Fruit fly (Drosophila melanogaster) whole organism, embryonic: ENCODE measurements around the gene scyl.

ENCODE experiments used
- Atf-2 ChIP-seq: fragments of 200-800 bp; sonication (Bioruptor generic); optimal IDR thresholded peaks from 2 replicates; lab custom pipeline; 2016; ENCODE audit warnings: missing biosample characterization, missing genetic modification characterization
- Atf3 ChIP-seq: fragments of 200-800 bp; sonication (Bioruptor generic); optimal IDR thresholded peaks from 3 replicates; lab custom pipeline; 2016; ENCODE audit warnings: missing biosample characterization, missing genetic modification characterization
- B-H1 ChIP-seq: fragments of 200-800 bp; sonication (Bioruptor generic); IDR thresholded peaks from 3 replicates; pipeline ENCODE4 v1.3.6; 2022; ENCODE audit warnings: missing biosample characterization, missing genetic modification characterization
- CG10366 ChIP-seq: fragments of 200-800 bp; sonication (Bioruptor generic); IDR thresholded peaks from 2 replicates; pipeline ENCODE4 v1.3.6; 2022; ENCODE audit warnings: missing biosample characterization, missing genetic modification characterization
- CG10462 ChIP-seq: fragments of 200-800 bp; sonication (Bioruptor generic); optimal IDR thresholded peaks from 2 replicates; lab custom pipeline; 2016; ENCODE audit warnings: missing biosample characterization, missing genetic modification characterization
- CG10979 ChIP-seq: fragments of 200-800 bp; sonication (Bioruptor generic); optimal IDR thresholded peaks from 2 replicates; lab custom pipeline; 2018; ENCODE audit warnings: missing biosample characterization, mild to moderate bottlenecking, missing genetic modification characterization, moderate library complexity
- CG11456 ChIP-seq: fragments of 200-800 bp; sonication (Bioruptor generic); IDR thresholded peaks from 3 replicates; pipeline ENCODE4 v1.3.6; 2022; ENCODE audit warnings: missing biosample characterization, missing genetic modification characterization
- CG12071 ChIP-seq: fragments of 200-800 bp; sonication (Bioruptor generic); optimal IDR thresholded peaks from 3 replicates; lab custom pipeline; 2018; ENCODE audit warnings: missing biosample characterization, mild to moderate bottlenecking, missing genetic modification characterization
- CG15073 ChIP-seq: fragments of 200-800 bp; sonication (Bioruptor generic); optimal IDR thresholded peaks from 2 replicates; lab custom pipeline; 2016; ENCODE audit warnings: missing biosample characterization, missing genetic modification characterization
- CG16815 ChIP-seq: fragments of 200-800 bp; sonication (Bioruptor generic); optimal IDR thresholded peaks from 3 replicates; lab custom pipeline; 2017; ENCODE audit warnings: missing biosample characterization, mild to moderate bottlenecking, missing genetic modification characterization
- CG17385 ChIP-seq: fragments of 200-800 bp; sonication (Bioruptor generic); optimal IDR thresholded peaks from 3 replicates; lab custom pipeline; 2018; ENCODE audit warnings: missing biosample characterization, mild to moderate bottlenecking, missing genetic modification characterization
- CG18011 ChIP-seq: fragments of 200-800 bp; sonication (Bioruptor generic); optimal IDR thresholded peaks from 2 replicates; lab custom pipeline; 2017; ENCODE audit warnings: missing biosample characterization, missing genetic modification characterization, mild to moderate bottlenecking, moderate library complexity, missing genotype
- CG31441 ChIP-seq: fragments of 200-800 bp; sonication (Bioruptor generic); IDR thresholded peaks from 2 replicates; pipeline ENCODE4 v1.3.6; 2022; ENCODE audit warnings: missing biosample characterization, missing genetic modification characterization
- CG3847 ChIP-seq: fragments of 200-800 bp; sonication (Bioruptor generic); IDR thresholded peaks from 2 replicates; pipeline ENCODE4 v1.3.6; 2022; ENCODE audit warnings: missing biosample characterization, missing genetic modification characterization
- CG6765 ChIP-seq: fragments of 200-800 bp; sonication (Bioruptor generic); optimal IDR thresholded peaks from 3 replicates; lab custom pipeline; 2017; ENCODE audit warnings: missing biosample characterization, mild to moderate bottlenecking, missing genetic modification characterization
- CG6813 ChIP-seq: fragments of 200-800 bp; sonication (Bioruptor generic); optimal IDR thresholded peaks from 2 replicates; lab custom pipeline; 2017; ENCODE audit warnings: missing biosample characterization, missing genetic modification characterization, mild to moderate bottlenecking, moderate library complexity, missing genetic modification reagents
- CG9727 ChIP-seq: fragments of 200-800 bp; sonication (Bioruptor generic); optimal IDR thresholded peaks from 3 replicates; lab custom pipeline; 2017; ENCODE audit warnings: missing biosample characterization, mild to moderate bottlenecking, missing genetic modification characterization
- CkIIα-i1 ChIP-seq: fragments of 200-800 bp; sonication (Bioruptor generic); IDR thresholded peaks from 2 replicates; pipeline ENCODE4 v1.3.6; 2022; ENCODE audit warnings: missing biosample characterization, missing genetic modification characterization
- Doc3 ChIP-seq: fragments of 200-800 bp; sonication (Bioruptor generic); IDR thresholded peaks from 3 replicates; pipeline ENCODE4 v1.3.6; 2022; ENCODE audit warnings: missing biosample characterization, missing genetic modification characterization; ENCODE audit not compliant: partially characterized antibody
- Ets65A ChIP-seq: fragments of 200-800 bp; sonication (Bioruptor generic); peaks from one replicate; lab custom pipeline; 2016; ENCODE audit warnings: missing biosample characterization, missing genetic modification characterization
- Fer1 ChIP-seq: fragments of 200-800 bp; sonication (Bioruptor generic); optimal IDR thresholded peaks from 2 replicates; lab custom pipeline; 2017; ENCODE audit warnings: missing biosample characterization, mild to moderate bottlenecking, missing genetic modification characterization
- H2.0 ChIP-seq: fragments of 200-800 bp; sonication (Bioruptor generic); IDR thresholded peaks from 2 replicates; pipeline ENCODE4 v1.3.6; 2022; ENCODE audit warnings: missing biosample characterization, missing genetic modification characterization
- Hand ChIP-seq: fragments of 200-800 bp; sonication (Bioruptor generic); optimal IDR thresholded peaks from 2 replicates; lab custom pipeline; 2017; ENCODE audit warnings: mild to moderate bottlenecking, missing biosample characterization, missing genetic modification reagents, missing genetic modification characterization
- Hmr ChIP-seq: fragments of 200-800 bp; sonication (Bioruptor generic); optimal IDR thresholded peaks from 3 replicates; lab custom pipeline; 2017; ENCODE audit warnings: mild to moderate bottlenecking, missing biosample characterization, missing genetic modification reagents, missing genetic modification characterization
- Med ChIP-seq: fragments of 200-800 bp; sonication (Bioruptor generic); peaks from one replicate; lab custom pipeline; 2016; ENCODE audit warnings: missing biosample characterization, missing genetic modification characterization, mild to moderate bottlenecking, inconsistent platforms, moderate library complexity
- Mes4 ChIP-seq: fragments of 200-800 bp; sonication (Bioruptor generic); optimal IDR thresholded peaks from 2 replicates; lab custom pipeline; 2016; ENCODE audit warnings: missing biosample characterization, missing genetic modification characterization
- Nf-YA ChIP-seq: fragments of 200-800 bp; sonication (Bioruptor generic); IDR thresholded peaks from 2 replicates; pipeline ENCODE4 v1.3.6; 2022; ENCODE audit warnings: missing biosample characterization, missing genetic modification characterization
- Rfx ChIP-seq: fragments of 200-800 bp; sonication (Bioruptor generic); IDR thresholded peaks from 2 replicates; pipeline ENCODE4 v1.3.6; 2022; ENCODE audit warnings: missing biosample characterization, missing genetic modification characterization
- al ChIP-seq: fragments of 200-800 bp; sonication (Bioruptor generic); IDR thresholded peaks from 2 replicates; pipeline ENCODE4 v1.3.6; 2022; ENCODE audit warnings: missing biosample characterization, missing genetic modification characterization
- az2 ChIP-seq: fragments of 200-800 bp; sonication (Bioruptor generic); optimal IDR thresholded peaks from 3 replicates; lab custom pipeline; 2016; ENCODE audit warnings: missing biosample characterization, missing genetic modification characterization
- bigmax ChIP-seq: fragments of 200-800 bp; sonication (Bioruptor generic); optimal IDR thresholded peaks from 2 replicates; lab custom pipeline; 2018; ENCODE audit warnings: missing biosample characterization, mild to moderate bottlenecking, missing genetic modification characterization
- cato ChIP-seq: fragments of 200-800 bp; sonication (Bioruptor generic); optimal IDR thresholded peaks from 2 replicates; lab custom pipeline; 2016; ENCODE audit warnings: missing biosample characterization, missing genetic modification characterization, borderline replicate concordance
- corto ChIP-seq: fragments of 200-800 bp; sonication (Bioruptor generic); optimal IDR thresholded peaks from 2 replicates; lab custom pipeline; 2016; ENCODE audit warnings: missing biosample characterization, mild to moderate bottlenecking, missing genetic modification characterization, moderate library complexity
- dati ChIP-seq: fragments of 200-800 bp; sonication (Bioruptor generic); IDR thresholded peaks from 2 replicates; pipeline ENCODE4 v1.3.6; 2022; ENCODE audit warnings: missing biosample characterization, missing genetic modification characterization
- dimm ChIP-seq: fragments of 200-800 bp; sonication (Bioruptor generic); IDR thresholded peaks from 2 replicates; pipeline ENCODE4 v1.3.6; 2022; ENCODE audit warnings: missing biosample characterization, missing genetic modification characterization
- exex ChIP-seq: fragments of 200-800 bp; sonication (Bioruptor generic); optimal IDR thresholded peaks from 4 replicates; lab custom pipeline; 2018; ENCODE audit warnings: missing biosample characterization, mild to moderate bottlenecking, missing genetic modification characterization, moderate library complexity
- grau ChIP-seq: fragments of 200-800 bp; optimal IDR thresholded peaks from 3 replicates; lab custom pipeline; 2019; ENCODE audit warnings: missing biosample characterization, mild to moderate bottlenecking, missing genetic modification characterization, moderate library complexity
- lov ChIP-seq, 2 experiments: fragments of 200-800 bp in 1 of 2; fragments of >200 bp in 1 of 2; sonication (Bioruptor generic) in 1 of 2; IDR thresholded peaks in 1 of 2; optimal IDR thresholded peaks in 1 of 2; 2 replicates in 1 of 2; 3 replicates in 1 of 2; pipeline versions ENCODE4 v1.3.6 to Lab custom; 2017 to 2022; ENCODE audit warnings: missing biosample characterization in 1 of 2, missing genetic modification characterization in 1 of 2
- peb ChIP-seq: fragments of 200-800 bp; sonication (Bioruptor generic); IDR thresholded peaks from 2 replicates; pipeline ENCODE4 v1.3.6; 2022; ENCODE audit warnings: missing biosample characterization, missing genetic modification characterization
- psq ChIP-seq: fragments of 200-800 bp; sonication (Bioruptor generic); optimal IDR thresholded peaks from 2 replicates; lab custom pipeline; 2017; ENCODE audit warnings: missing biosample characterization, missing genetic modification characterization
- pum ChIP-seq: fragments of 200-800 bp; sonication (Bioruptor generic); optimal IDR thresholded peaks from 2 replicates; lab custom pipeline; 2016; ENCODE audit warnings: missing biosample characterization, missing genetic modification characterization
- row ChIP-seq: fragments of 200-800 bp; sonication (Bioruptor generic); IDR thresholded peaks from 3 replicates; pipeline ENCODE4 v1.3.6; 2022; ENCODE audit warnings: missing biosample characterization, missing genetic modification characterization
- sens ChIP-seq: fragments of 200-800 bp; sonication (Bioruptor generic); peaks from one replicate; lab custom pipeline; 2016; ENCODE audit warnings: missing biosample characterization, missing genetic modification characterization
- sim ChIP-seq: fragments of 200-800 bp; sonication (Bioruptor generic); IDR thresholded peaks from 2 replicates; pipeline ENCODE4 v1.3.6; 2022; ENCODE audit warnings: missing biosample characterization, missing genetic modification characterization
- sr ChIP-seq: fragments of 200-800 bp; sonication (Bioruptor generic); IDR thresholded peaks from 3 replicates; pipeline ENCODE4 v1.3.6; 2022; ENCODE audit warnings: missing biosample characterization, missing genetic modification characterization
- tgo ChIP-seq: fragments of 200-800 bp; sonication (Bioruptor generic); IDR thresholded peaks from 3 replicates; pipeline ENCODE4 v1.3.6; 2022; ENCODE audit warnings: missing biosample characterization, missing genetic modification characterization
- unpg ChIP-seq: fragments of 200-800 bp; sonication (Bioruptor generic); optimal IDR thresholded peaks from 3 replicates; lab custom pipeline; 2018; ENCODE audit warnings: missing biosample characterization, mild to moderate bottlenecking, missing genetic modification characterization, moderate library complexity

Gene scyl

DNA sequence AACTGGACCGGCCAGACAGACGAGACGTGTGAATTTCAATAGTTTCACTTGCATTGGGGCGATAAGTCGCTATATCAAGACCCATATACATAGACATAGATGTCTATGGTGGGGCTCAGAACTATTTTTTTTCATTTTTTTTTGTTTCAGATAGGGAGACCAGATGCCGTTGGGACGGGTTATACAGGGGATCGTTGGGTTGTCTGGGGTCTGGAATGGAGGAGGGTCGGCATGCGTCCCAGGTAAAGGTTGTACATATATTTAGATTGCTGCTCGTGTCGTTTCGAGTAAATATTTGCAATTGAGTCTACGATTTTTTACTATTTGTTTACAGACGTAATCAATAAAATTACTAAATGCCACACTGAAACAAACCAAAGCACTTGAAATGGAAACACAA is 23.9 kb downstream of the scyl start (continued):
- TF ChIP-seq CG17385 (GFP tag; lab: Kevin White, UChicago): peak; percentile 4
- 0 out of 2 replicates have a peak, but pooled peaks have one; percentile 35 for TF ChIP-seq sim (GFP tag; lab: Robert Waterston, UW)
- peak; percentile 70 for TF ChIP-seq Med (GFP tag; lab: Kevin White, UChicago)
- no peak for TF ChIP-seq CG6765 (GFP tag; lab: Kevin White, UChicago)
- TF ChIP-seq CG18011: no peak
- TF ChIP-seq lov (optimal IDR thresholded peaks at IDR 0.05; lab: Kevin White, UChicago): no peak
- 0 out of 3 replicates have a peak, but pooled peaks have one; percentile 10 for TF ChIP-seq lov (GFP tag; IDR thresholded peaks at IDR 0.05; lab: Robert Waterston, UW)
- peak; percentile 20 for TF ChIP-seq unpg (GFP tag; lab: Kevin White, UChicago)
- TF ChIP-seq CG15073 (GFP tag; lab: Kevin White, UChicago): no peak

DNA sequence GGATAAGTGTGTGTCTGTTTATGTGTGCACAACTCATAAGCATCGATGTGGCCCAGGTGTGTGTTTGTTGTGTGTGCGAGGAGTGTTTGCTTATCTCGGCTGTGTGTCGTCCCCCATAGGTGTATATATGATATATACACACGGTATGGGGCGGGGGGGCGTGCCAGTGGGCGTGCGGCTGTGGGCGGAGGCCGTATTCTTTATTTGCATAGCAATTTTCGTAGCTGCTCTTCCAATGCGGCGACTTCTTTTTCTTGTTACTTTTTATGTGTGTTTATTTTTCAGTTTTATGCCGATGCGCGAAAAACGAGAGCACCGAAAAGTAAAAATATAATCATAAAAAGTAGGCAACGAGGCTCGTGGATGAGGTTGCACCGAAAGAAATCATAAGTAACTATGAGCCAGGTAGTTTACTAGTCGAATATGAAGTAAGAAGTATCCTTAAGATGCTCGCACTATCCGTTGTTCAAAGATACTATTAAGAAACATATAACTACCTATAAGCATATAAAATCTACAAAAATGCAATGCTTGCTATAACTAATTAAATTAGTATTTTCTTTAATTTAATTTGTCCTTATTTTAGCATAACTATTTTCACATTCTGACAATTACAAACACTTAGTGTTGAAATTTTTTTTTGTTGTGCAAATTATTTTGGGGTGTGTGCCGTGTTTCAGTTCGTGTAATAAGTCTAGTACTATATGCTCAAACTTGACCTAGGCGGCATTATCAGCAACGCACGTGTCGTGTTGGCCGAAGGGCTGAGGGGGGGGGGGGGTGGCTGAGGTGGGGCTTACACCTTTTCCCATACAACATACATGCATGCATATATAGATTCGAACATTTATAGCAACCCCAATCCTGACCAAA is 26.6 kb downstream of the scyl start:
- TF ChIP-seq Atf-2: no peak
- no peak for TF ChIP-seq Mes4
- peak; percentile 27 for TF ChIP-seq Hand (GFP tag; lab: Kevin White, UChicago)
- TF ChIP-seq CG10366 (GFP tag; lab: Robert Waterston, UW): peak; percentile 10; the same call in 1 of the 2 replicates
- no peak for TF ChIP-seq peb (GFP tag; lab: Robert Waterston, UW)
- TF ChIP-seq dati: peak; percentile 40; the same call in 1 of the 2 replicates
- TF ChIP-seq CG31441 (GFP tag; lab: Robert Waterston, UW): 0 out of 2 replicates have a peak, but pooled peaks have one; percentile 15
- no peak for TF ChIP-seq Ets65A (GFP tag; lab: Kevin White, UChicago)
- TF ChIP-seq psq (GFP tag; lab: Kevin White, UChicago): no peak
- TF ChIP-seq Atf3 (GFP tag; lab: Kevin White, UChicago): no peak
- no peak for TF ChIP-seq CG10462 (GFP tag; lab: Kevin White, UChicago)
- peak; percentile 33; the same call in 1 of the 2 replicates for TF ChIP-seq Nf-YA (GFP tag; lab: Robert Waterston, UW)
- no peak for TF ChIP-seq corto (GFP tag; lab: Kevin White, UChicago)
- TF ChIP-seq bigmax (GFP tag; lab: Kevin White, UChicago): no peak
- peak; percentile 30 for TF ChIP-seq az2 (GFP tag; lab: Kevin White, UChicago)
- TF ChIP-seq exex: no peak
- no peak for TF ChIP-seq Fer1
- TF ChIP-seq sr (GFP tag; lab: Robert Waterston, UW): peak; percentile 90; the same call in 2 of the 3 replicates
- peak; percentile 14 for TF ChIP-seq sens (GFP tag; lab: Kevin White, UChicago)
- TF ChIP-seq row (GFP tag; lab: Robert Waterston, UW): peak; percentile 70
- TF ChIP-seq al (GFP tag; lab: Robert Waterston, UW): peak; percentile 8; the same call in 1 of the 2 replicates
- TF ChIP-seq CG12071 (GFP tag; lab: Kevin White, UChicago): no peak
- peak; percentile 36 for TF ChIP-seq CG6813 (GFP tag; lab: Kevin White, UChicago)
- TF ChIP-seq CG10979: peak; percentile 14
- no peak for TF ChIP-seq pum
- peak; percentile 2 for TF ChIP-seq H2.0 (GFP tag; lab: Robert Waterston, UW)
- peak; percentile 29 for TF ChIP-seq CG16815 (GFP tag; lab: Kevin White, UChicago)
- TF ChIP-seq CG3847: peak; percentile 40; the same call in 1 of the 2 replicates
- no peak for TF ChIP-seq dimm (GFP tag; lab: Robert Waterston, UW)
- TF ChIP-seq tgo (GFP tag; lab: Robert Waterston, UW): no peak
- TF ChIP-seq CG11456 (GFP tag; lab: Robert Waterston, UW): peak; percentile 71; the same call in 2 of the 3 replicates
- TF ChIP-seq grau: peak; percentile 55
- no peak for TF ChIP-seq CkIIα-i1 (GFP tag; lab: Robert Waterston, UW)
- TF ChIP-seq CG9727 (GFP tag; lab: Kevin White, UChicago): peak; percentile 43
- no peak for TF ChIP-seq cato (GFP tag; lab: Kevin White, UChicago)
- no peak for TF ChIP-seq Hmr (GFP tag; lab: Kevin White, UChicago)
- no peak for TF ChIP-seq B-H1 (GFP tag; lab: Robert Waterston, UW)
- peak; percentile 28 for TF ChIP-seq Rfx (GFP tag; lab: Robert Waterston, UW)
- TF ChIP-seq Doc3: no peak
